Worm (Caenorhabditis elegans) whole organism, early embryonic: ENCODE results near the gene clec-41.

Experiments used
- B0310.2 ChIP-seq: sonication (generic microtip); optimal IDR thresholded peaks from 2 replicates; lab custom pipeline; 2016; ENCODE audit warnings: mild to moderate bottlenecking, missing genetic modification characterization, missing compliant biosample characterization
- F13C5.2 ChIP-seq: sonication (generic microtip); optimal IDR thresholded peaks from 2 replicates; lab custom pipeline; 2017; ENCODE audit warnings: mild to moderate bottlenecking, missing genetic modification characterization, inconsistent platforms, missing compliant biosample characterization
- aly-1 ChIP-seq: sonication (generic microtip); optimal IDR thresholded peaks from 2 replicates; lab custom pipeline; 2016; ENCODE audit warnings: missing genetic modification characterization, missing compliant biosample characterization
- ama-1 ChIP-seq: fragments of 150-350 bp; optimal IDR thresholded peaks from 2 replicates; lab custom pipeline; 2014
- ceh-13 ChIP-seq: fragments of 200-800 bp; sonication (Bioruptor generic); optimal IDR thresholded peaks from 2 replicates; lab custom pipeline; 2018; ENCODE audit warnings: mild to moderate bottlenecking, missing genetic modification characterization, missing compliant biosample characterization
- ceh-36 ChIP-seq: sonication (generic microtip); optimal IDR thresholded peaks from 2 replicates; lab custom pipeline; 2016; ENCODE audit warnings: missing genetic modification characterization, inconsistent platforms, missing compliant biosample characterization
- ets-7 ChIP-seq: sonication (generic microtip); optimal IDR thresholded peaks from 2 replicates; lab custom pipeline; 2016; ENCODE audit warnings: missing genotype, missing genetic modification characterization, missing compliant biosample characterization
- flt-1 ChIP-seq: fragments of 200-800 bp; sonication (Bioruptor generic); IDR thresholded peaks from 2 replicates; pipeline ENCODE4 v1.3.6; 2022; ENCODE audit warnings: missing genetic modification characterization, missing compliant biosample characterization
- hmbx-1 ChIP-seq: sonication (generic microtip); optimal IDR thresholded peaks from 2 replicates; lab custom pipeline; 2016; ENCODE audit warnings: mild to moderate bottlenecking, missing genetic modification characterization, missing compliant biosample characterization
- hmg-4 ChIP-seq: fragments of 200-800 bp; sonication (Bioruptor generic); optimal IDR thresholded peaks from 2 replicates; lab custom pipeline; 2018; ENCODE audit warnings: mild to moderate bottlenecking, missing genetic modification characterization, missing compliant biosample characterization
- hnd-1 ChIP-seq: sonication (generic microtip); optimal IDR thresholded peaks from 2 replicates; lab custom pipeline; 2016; ENCODE audit warnings: missing genetic modification characterization, missing compliant biosample characterization
- pes-1 ChIP-seq: fragments of 200-800 bp; sonication (Bioruptor generic); IDR thresholded peaks from 2 replicates; pipeline ENCODE4 v1.3.6; 2022; ENCODE audit warnings: missing genetic modification reagents, missing genetic modification characterization, missing compliant biosample characterization
- scrt-1 ChIP-seq: fragments of 200-800 bp; sonication (Bioruptor generic); IDR thresholded peaks from 2 replicates; pipeline ENCODE4 v1.3.6; 2022; ENCODE audit warnings: missing genetic modification characterization, missing compliant biosample characterization
- sea-1 ChIP-seq: fragments of 200-800 bp; sonication (Bioruptor generic); conservative IDR thresholded peaks from 2 replicates; pipeline ENCODE4 v1.3.6; 2022; ENCODE audit warnings: missing genetic modification characterization, missing compliant biosample characterization
- tbx-11 ChIP-seq: fragments of 200-800 bp; sonication (Bioruptor generic); IDR thresholded peaks from 2 replicates; pipeline ENCODE4 v1.3.6; 2022; ENCODE audit warnings: missing genetic modification characterization, missing compliant biosample characterization
- tbx-37 ChIP-seq: fragments of 200-800 bp; sonication (Bioruptor generic); conservative IDR thresholded peaks from 2 replicates; pipeline ENCODE4 v1.3.6; 2022; ENCODE audit warnings: missing genetic modification reagents, missing genetic modification characterization, missing compliant biosample characterization
- tra-4 ChIP-seq: sonication (generic microtip); optimal IDR thresholded peaks from 2 replicates; lab custom pipeline; 2017; ENCODE audit warnings: missing genetic modification characterization, missing compliant biosample characterization

Gene clec-41

DNA sequence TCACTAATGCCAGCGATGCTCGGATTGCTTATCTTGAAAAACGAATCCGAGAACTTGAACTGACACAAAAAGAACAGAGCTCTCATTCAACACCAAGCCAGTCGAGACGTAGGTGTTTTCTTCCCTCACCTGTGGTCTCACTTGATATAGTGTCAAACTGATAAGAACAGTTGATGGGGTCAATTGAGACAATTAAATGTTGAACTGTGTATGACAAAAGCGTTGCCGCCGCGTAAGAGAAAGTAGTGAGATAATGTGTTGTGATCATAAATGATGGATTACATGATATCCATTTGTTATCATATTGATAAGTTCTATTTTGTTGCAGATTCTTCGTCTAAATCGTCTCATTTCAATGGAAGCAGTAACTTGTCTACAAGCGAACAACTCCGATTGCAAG lies 35.8 kb upstream of the clec-41 start:
- TF ChIP-seq B0310.2 (tag; lab: Kevin White, UChicago) (no peak), sea-1 (GFP tag; lab: Robert Waterston, UW) (no peak), tra-4 (tag; lab: Kevin White, UChicago) (no peak), scrt-1 (no peak), pes-1 (no peak), hnd-1 (tag; lab: Kevin White, UChicago) (no peak), tbx-11 (no peak)

DNA sequence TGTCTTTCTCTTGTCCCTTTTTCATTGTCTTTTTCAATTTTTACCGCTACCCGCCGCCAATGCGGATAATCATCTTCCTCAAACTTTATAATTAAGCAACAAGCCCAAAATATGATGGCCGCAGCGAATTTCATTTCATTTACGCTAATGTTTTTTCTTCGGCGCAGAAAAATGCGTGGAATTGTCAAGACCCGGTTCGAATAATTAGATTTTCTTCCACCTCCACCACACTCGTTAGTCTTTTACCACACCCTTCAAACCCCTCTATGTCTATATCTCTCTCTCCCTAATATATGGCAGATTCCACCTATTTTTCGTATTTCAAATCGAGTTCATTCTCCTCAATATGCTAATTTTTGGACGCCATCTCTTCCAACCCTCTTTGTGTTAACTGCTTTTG lies 32.6 kb upstream of the clec-41 start:
- TF ChIP-seq B0310.2 (tag; lab: Kevin White, UChicago), result no peak
- TF ChIP-seq scrt-1, result no peak
- TF ChIP-seq ceh-36 (tag; lab: Kevin White, UChicago), result no peak
- no peak for TF ChIP-seq hmbx-1 (tag; lab: Kevin White, UChicago)
- TF ChIP-seq tra-4 (tag; lab: Kevin White, UChicago), result no peak
- no peak for TF ChIP-seq tbx-37
- TF ChIP-seq hnd-1 (tag; lab: Kevin White, UChicago), result no peak
- TF ChIP-seq pes-1, result no peak
- no peak for TF ChIP-seq ets-7 (tag; lab: Kevin White, UChicago)
- no peak for TF ChIP-seq hmg-4 (GFP tag; lab: Kevin White, UChicago)
- no peak for TF ChIP-seq aly-1 (tag; lab: Kevin White, UChicago)
- no peak for TF ChIP-seq tbx-11
- TF ChIP-seq ceh-13 (GFP tag; lab: Kevin White, UChicago), result no peak
- no peak for TF ChIP-seq flt-1 (GFP tag; lab: Robert Waterston, UW)
- no peak for TF ChIP-seq sea-1 (GFP tag; lab: Robert Waterston, UW)
- TF ChIP-seq ama-1, result no peak
- no peak for TF ChIP-seq F13C5.2 (tag; lab: Kevin White, UChicago)

DNA sequence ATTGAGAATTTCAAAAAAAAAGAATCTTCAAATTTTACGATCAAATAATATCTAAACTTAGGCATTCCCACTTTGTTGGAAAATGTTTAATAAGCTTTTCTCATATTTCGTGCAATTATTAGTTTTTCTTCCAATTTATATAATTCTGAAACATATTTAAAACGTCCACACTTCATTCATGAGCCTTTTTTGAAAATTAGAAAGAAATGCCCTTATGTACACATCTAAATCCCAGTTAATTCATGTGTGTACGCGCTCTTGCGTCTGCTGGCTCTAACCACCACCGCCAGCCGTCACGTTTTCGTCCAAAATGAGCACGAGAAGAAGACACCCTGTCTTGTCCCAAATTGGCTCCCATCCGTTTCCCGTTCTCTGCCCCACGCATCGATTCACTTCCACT lies 28.7 kb upstream of the clec-41 start:
- TF ChIP-seq flt-1 (GFP tag; lab: Robert Waterston, UW), result no peak
- TF ChIP-seq hnd-1 (tag; lab: Kevin White, UChicago), result no peak
- 0 out of 2 replicates have a peak, but pooled peaks have one; percentile 17 for TF ChIP-seq scrt-1
- no peak for TF ChIP-seq tbx-37
- no peak for TF ChIP-seq tra-4 (tag; lab: Kevin White, UChicago)

DNA sequence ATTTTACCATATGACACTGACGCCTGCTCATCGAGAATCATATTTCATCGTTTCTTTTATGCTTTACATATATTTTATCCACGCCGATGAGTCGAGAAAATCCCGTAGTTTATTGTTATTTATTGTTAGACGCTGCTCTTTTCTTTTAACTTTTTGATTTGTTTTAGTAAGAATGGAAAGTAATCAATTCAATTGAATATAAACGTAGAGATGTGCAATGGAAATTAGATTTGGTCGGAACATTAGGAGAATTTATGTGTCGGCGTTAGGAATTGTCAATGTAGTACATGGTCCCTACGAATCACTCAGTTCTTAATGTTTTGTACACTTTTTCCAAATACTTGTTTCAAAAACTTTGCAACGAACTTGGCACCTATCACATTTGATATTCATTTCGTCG lies 27.3 kb upstream of the clec-41 start:
- no peak for TF ChIP-seq hnd-1 (tag; lab: Kevin White, UChicago)
- TF ChIP-seq hmbx-1 (tag; lab: Kevin White, UChicago), result no peak
- no peak for TF ChIP-seq ama-1
- TF ChIP-seq tbx-11, result no peak
- no peak for TF ChIP-seq scrt-1
- no peak for TF ChIP-seq flt-1 (GFP tag; lab: Robert Waterston, UW)

DNA sequence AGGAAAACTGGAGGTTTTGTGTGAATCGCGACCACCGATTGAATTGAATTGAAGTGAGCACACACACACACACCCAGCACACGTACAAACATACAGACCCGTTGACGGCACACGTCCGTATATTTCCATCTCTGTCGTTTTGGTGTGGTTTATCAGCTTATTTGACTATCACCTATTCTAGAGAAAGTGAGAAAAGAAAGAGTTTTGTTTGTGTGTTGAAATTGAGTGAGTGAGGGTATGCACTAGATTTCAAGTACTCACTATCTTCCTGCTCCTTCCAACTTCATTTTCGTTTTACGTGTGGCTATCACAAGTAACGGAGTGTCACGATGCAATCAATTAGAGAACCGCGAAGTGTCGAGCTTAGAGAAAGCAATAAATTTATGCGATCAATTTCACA lies 25.9 kb upstream of the clec-41 start:
- no peak for TF ChIP-seq ets-7 (tag; lab: Kevin White, UChicago)
- no peak for TF ChIP-seq B0310.2 (tag; lab: Kevin White, UChicago)
- no peak for TF ChIP-seq tra-4 (tag; lab: Kevin White, UChicago)
- TF ChIP-seq hmbx-1 (tag; lab: Kevin White, UChicago), result no peak
- TF ChIP-seq hmg-4 (GFP tag; lab: Kevin White, UChicago), result no peak
- TF ChIP-seq F13C5.2 (tag; lab: Kevin White, UChicago), result no peak
- no peak for TF ChIP-seq sea-1 (GFP tag; lab: Robert Waterston, UW)
- TF ChIP-seq ama-1, result no peak
- no peak for TF ChIP-seq pes-1
- no peak for TF ChIP-seq aly-1 (tag; lab: Kevin White, UChicago)
- no peak for TF ChIP-seq ceh-13 (GFP tag; lab: Kevin White, UChicago)
- TF ChIP-seq tbx-11, result no peak

DNA sequence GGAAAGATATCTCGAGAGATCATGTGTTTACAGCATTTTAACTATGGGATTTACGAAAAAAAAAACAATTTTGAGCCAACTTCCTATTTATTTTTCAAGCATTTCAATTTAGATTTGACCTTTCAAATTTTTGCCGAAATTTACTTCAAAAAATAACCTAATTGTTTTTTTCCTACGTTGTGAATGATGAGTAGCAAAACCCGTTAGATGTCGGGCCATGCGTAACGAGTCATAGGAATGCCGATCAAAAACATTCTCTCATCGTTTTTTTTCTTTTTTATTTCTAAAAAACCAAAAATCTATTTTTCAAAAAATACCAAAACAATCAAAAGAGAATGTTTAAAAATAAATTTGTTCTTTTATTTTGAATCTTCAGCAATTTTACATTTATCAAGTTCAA lies 25.0 kb upstream of the clec-41 start:
- no peak for TF ChIP-seq hmg-4 (GFP tag; lab: Kevin White, UChicago)
- no peak for TF ChIP-seq scrt-1
- TF ChIP-seq aly-1 (tag; lab: Kevin White, UChicago), result no peak
- no peak for TF ChIP-seq hmbx-1 (tag; lab: Kevin White, UChicago)
- no peak for TF ChIP-seq B0310.2 (tag; lab: Kevin White, UChicago)
- TF ChIP-seq hnd-1 (tag; lab: Kevin White, UChicago), result no peak
- TF ChIP-seq tbx-37, result no peak
- no peak for TF ChIP-seq F13C5.2 (tag; lab: Kevin White, UChicago)
- no peak for TF ChIP-seq sea-1 (GFP tag; lab: Robert Waterston, UW)
- TF ChIP-seq tra-4 (tag; lab: Kevin White, UChicago), result no peak
- TF ChIP-seq ets-7 (tag; lab: Kevin White, UChicago), result no peak
- TF ChIP-seq pes-1, result no peak
- no peak for TF ChIP-seq ceh-13 (GFP tag; lab: Kevin White, UChicago)
- no peak for TF ChIP-seq tbx-11
- no peak for TF ChIP-seq ama-1
- no peak for TF ChIP-seq ceh-36 (tag; lab: Kevin White, UChicago)

DNA sequence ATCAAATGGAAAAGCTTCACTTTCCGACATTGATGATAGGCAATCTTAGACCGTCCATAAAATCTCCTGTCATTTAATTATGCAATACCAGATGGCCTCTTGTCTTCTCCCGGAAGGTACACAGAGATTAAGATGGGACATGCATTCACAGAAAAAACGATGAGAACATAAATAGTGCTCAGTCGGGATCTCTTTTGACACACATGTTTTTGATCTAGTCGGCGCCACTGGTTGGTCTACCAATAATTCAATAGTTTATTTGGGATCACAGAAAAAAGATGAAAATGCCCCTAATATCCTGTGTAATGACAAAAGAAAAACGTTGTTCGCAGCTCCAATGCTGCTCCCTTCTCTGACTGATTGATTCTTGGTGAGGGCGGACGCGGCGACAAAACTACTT lies 23.2 kb upstream of the clec-41 start:
- no peak for TF ChIP-seq flt-1 (GFP tag; lab: Robert Waterston, UW)
- TF ChIP-seq tra-4 (tag; lab: Kevin White, UChicago), result no peak
- TF ChIP-seq ceh-36 (tag; lab: Kevin White, UChicago), result no peak
- no peak for TF ChIP-seq ceh-13 (GFP tag; lab: Kevin White, UChicago)
- no peak for TF ChIP-seq B0310.2 (tag; lab: Kevin White, UChicago)
- TF ChIP-seq hnd-1 (tag; lab: Kevin White, UChicago), result no peak

DNA sequence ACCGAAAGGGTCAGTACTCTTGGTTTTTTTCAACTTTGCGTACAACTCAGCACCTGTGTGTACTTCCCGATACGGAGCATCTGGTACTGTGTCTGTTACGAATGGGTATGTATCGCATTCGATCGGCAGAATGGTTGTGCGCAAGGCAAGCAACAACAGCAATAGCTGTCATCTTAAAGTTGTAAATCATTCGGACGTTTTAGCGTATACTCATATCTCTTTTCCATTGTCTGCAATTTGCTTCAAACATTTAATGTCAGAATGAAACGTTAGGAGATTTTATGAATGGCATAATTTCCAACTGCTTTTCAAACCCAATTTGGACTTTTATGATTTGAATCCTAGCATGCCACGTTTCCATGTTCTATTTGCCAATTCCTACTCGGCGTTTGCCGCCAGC lies 19.2 kb upstream of the clec-41 start:
- TF ChIP-seq pes-1 (no peak), ceh-36 (tag; lab: Kevin White, UChicago) (no peak), ama-1 (no peak), tbx-11 (no peak)
